Fruit fly (Drosophila melanogaster): ENCODE results near the gene mthl10.
A peak's percentile ranks its signal among the peaks of the same experiment; 100 is the strongest.

Gene mthl10

dm6 chr3L:377222-378071 lies 34.7 kb upstream of the mthl10 start (continued):
- TF ChIP-seq CG18011 (GFP tag; optimal IDR thresholded peaks at IDR 0.05) = peak; percentile 78
- TF ChIP-seq YL-1 (GFP tag; optimal IDR thresholded peaks at IDR 0.05) = peak; percentile 84
- TF ChIP-seq CG33213 (GFP tag; optimal IDR thresholded peaks at IDR 0.05) = no peak
- TF ChIP-seq BEAF-32 (GFP tag; optimal IDR thresholded peaks at IDR 0.05) = no peak
- no peak for TF ChIP-seq rib (GFP tag; IDR thresholded peaks at IDR 0.05)
- TF ChIP-seq CG10543 (GFP tag; optimal IDR thresholded peaks at IDR 0.05) = peak; percentile 92
- no peak for TF ChIP-seq CG31388 (GFP tag; optimal IDR thresholded peaks at IDR 0.05)
- peak; percentile 93 for TF ChIP-seq CG12659 (GFP tag; optimal IDR thresholded peaks at IDR 0.05)
- peak; percentile 87 for TF ChIP-seq CG9817 (tag; optimal IDR thresholded peaks at IDR 0.05)
- peak; percentile 80 for TF ChIP-seq CG32532 (GFP tag; IDR thresholded peaks at IDR 0.05)
- TF ChIP-seq Dad (GFP tag; optimal IDR thresholded peaks at IDR 0.05) = no peak
- TF ChIP-seq Gsc (GFP tag; IDR thresholded peaks at IDR 0.05) = no peak
- TF ChIP-seq zfh2 (GFP tag; optimal IDR thresholded peaks at IDR 0.05) = peak; percentile 42
- peak; percentile 60 for TF ChIP-seq CG32772 (GFP tag; IDR thresholded peaks at IDR 0.05)
- TF ChIP-seq Chrac-16 (GFP tag; optimal IDR thresholded peaks at IDR 0.05) = peak; percentile 76
- peak; percentile 96 for TF ChIP-seq CG3281 (GFP tag; optimal IDR thresholded peaks at IDR 0.05)
- TF ChIP-seq CG2120 (GFP tag; optimal IDR thresholded peaks at IDR 0.05) = peak; percentile 74
- no peak for TF ChIP-seq repo (GFP tag; optimal IDR thresholded peaks at IDR 0.05)
- peak; percentile 93 for TF ChIP-seq grau (tag; optimal IDR thresholded peaks at IDR 0.05)
- TF ChIP-seq pita (GFP tag; optimal IDR thresholded peaks at IDR 0.05) = no peak
- TF ChIP-seq pzg (GFP tag; optimal IDR thresholded peaks at IDR 0.05) = no peak
- TF ChIP-seq inv (GFP tag; IDR thresholded peaks at IDR 0.05; ENCODE audit: partially characterized antibody) = no peak
- peak; percentile 65 for TF ChIP-seq CG4404 (GFP tag; IDR thresholded peaks at IDR 0.05)
- peak; percentile 74 for TF ChIP-seq sob (GFP tag; IDR thresholded peaks at IDR 0.05)
- TF ChIP-seq E2f1 (GFP tag; IDR thresholded peaks at IDR 0.05) = peak; percentile 56; the same call in 1 of the 2 replicates
- peak; percentile 83 for TF ChIP-seq Asciz (GFP tag; optimal IDR thresholded peaks at IDR 0.05)
- peak; percentile 43; the same call in 1 of the 4 replicates for TF ChIP-seq Gug (GFP tag; IDR thresholded peaks at IDR 0.05)
- peak; percentile 61 for TF ChIP-seq tgo (GFP tag; IDR thresholded peaks at IDR 0.05)
- TF ChIP-seq Pdp1 (GFP tag; optimal IDR thresholded peaks at IDR 0.05) = peak in 1 of 2 experiments; percentile 49
- peak; percentile 79 for TF ChIP-seq CG4820 (GFP tag; optimal IDR thresholded peaks at IDR 0.05)
- peak; percentile 54 for TF ChIP-seq CG10565 (GFP tag; optimal IDR thresholded peaks at IDR 0.05)
- peak; percentile 63; the same call in 2 of the 3 replicates for TF ChIP-seq CG3726 (GFP tag; IDR thresholded peaks at IDR 0.05)
- peak; percentile 86 for TF ChIP-seq CG13775 (GFP tag; optimal IDR thresholded peaks at IDR 0.05)
- TF ChIP-seq D (optimal IDR thresholded peaks at IDR 0.05) = no peak
- TF ChIP-seq D (GFP tag; optimal IDR thresholded peaks at IDR 0.05) = peak; percentile 84
- TF ChIP-seq vnd (GFP tag; IDR thresholded peaks at IDR 0.05; ENCODE audit: partially characterized antibody) = no peak
- TF ChIP-seq Abd-B (GFP tag; optimal IDR thresholded peaks at IDR 0.05) = peak; percentile 65
- TF ChIP-seq CG1024 (GFP tag; IDR thresholded peaks at IDR 0.05) = no peak; the same call in 1 of the 2 replicates
- no peak for TF ChIP-seq usp (GFP tag; optimal IDR thresholded peaks at IDR 0.05)
- TF ChIP-seq Rx (GFP tag; IDR thresholded peaks at IDR 0.05) = peak; percentile 54
- TF ChIP-seq CG11398 (GFP tag; optimal IDR thresholded peaks at IDR 0.05) = no peak
- no peak for TF ChIP-seq fru (optimal IDR thresholded peaks at IDR 0.05)
- no peak for TF ChIP-seq gcm2 (GFP tag; optimal IDR thresholded peaks at IDR 0.05)
- TF ChIP-seq CG14667 (GFP tag; IDR thresholded peaks at IDR 0.05) = peak; percentile 57
- TF ChIP-seq p53 (GFP tag; optimal IDR thresholded peaks at IDR 0.05) = no peak
- TF ChIP-seq ttk (GFP tag; IDR thresholded peaks at IDR 0.05) = peak; percentile 60
- TF ChIP-seq ab (GFP tag; optimal IDR thresholded peaks at IDR 0.05) = no peak
- TF ChIP-seq zf30C (GFP tag; optimal IDR thresholded peaks at IDR 0.05) = no peak
- TF ChIP-seq Max (GFP tag; optimal IDR thresholded peaks at IDR 0.05) = peak; percentile 74
- peak; percentile 95 for TF ChIP-seq dmrt99B (tag; optimal IDR thresholded peaks at IDR 0.05)
